Worm (Caenorhabditis elegans): ENCODE results near the gene str-46.

Gene str-46

ce11 chrV:2899867-2900266 is at the start of gene str-46:
Gene str-46, minus strand, starts transcription at chrV:2899967.
- TF ChIP-seq fos-1 (tag; optimal IDR thresholded peaks at IDR 0.05), result no peak
- TF ChIP-seq nhr-11 (tag; optimal IDR thresholded peaks at IDR 0.05), result no peak
- no peak for TF ChIP-seq ceh-16 (tag; optimal IDR thresholded peaks at IDR 0.05)
- no peak for TF ChIP-seq nhr-28 (tag; optimal IDR thresholded peaks at IDR 0.05)
- TF ChIP-seq nfya-1 (tag; optimal IDR thresholded peaks at IDR 0.05; ENCODE audit: insufficient read depth), result no peak
- no peak for TF ChIP-seq mml-1 (tag; optimal IDR thresholded peaks at IDR 0.05)
- TF ChIP-seq nhr-23 (tag; optimal IDR thresholded peaks at IDR 0.05), result no peak
- no peak for TF ChIP-seq ZK546.5 (tag; optimal IDR thresholded peaks at IDR 0.05)
- TF ChIP-seq elt-3 (tag; optimal IDR thresholded peaks at IDR 0.05), result no peak
- no peak for TF ChIP-seq ztf-11 (tag; optimal IDR thresholded peaks at IDR 0.05)
- TF ChIP-seq nhr-43 (tag; optimal IDR thresholded peaks at IDR 0.05; ENCODE audit: poor library complexity, severe bottlenecking), result no peak
- TF ChIP-seq aly-2 (tag; optimal IDR thresholded peaks at IDR 0.05), result no peak
- TF ChIP-seq R02D3.7 (tag; optimal IDR thresholded peaks at IDR 0.05), result no peak
- no peak for TF ChIP-seq pqm-1 (tag; optimal IDR thresholded peaks at IDR 0.05)

ce11 chrV:2945602-2946001 is 45.8 kb upstream of the str-46 start, which contains the start of gene srh-87:
Gene srh-87, minus strand, starts transcription at chrV:2945702.
- no peak for TF ChIP-seq snpc-4 (tag; optimal IDR thresholded peaks at IDR 0.05)
- TF ChIP-seq daf-12 (tag; optimal IDR thresholded peaks at IDR 0.05), result no peak
- TF ChIP-seq eor-1 (tag; optimal IDR thresholded peaks at IDR 0.05), result no peak
- TF ChIP-seq ZK546.5 (tag; optimal IDR thresholded peaks at IDR 0.05), result no peak
- TF ChIP-seq nhr-237 (tag; optimal IDR thresholded peaks at IDR 0.05), result no peak
- TF ChIP-seq ztf-4 (tag; optimal IDR thresholded peaks at IDR 0.05), result no peak
- no peak for TF ChIP-seq egl-27 (tag; optimal IDR thresholded peaks at IDR 0.05)
- TF ChIP-seq nhr-77 (tag; optimal IDR thresholded peaks at IDR 0.05), result no peak
- TF ChIP-seq jun-1 (tag; optimal IDR thresholded peaks at IDR 0.05), result no peak
- no peak for TF ChIP-seq R02D3.7 (tag; optimal IDR thresholded peaks at IDR 0.05)
- TF ChIP-seq nhr-23 (tag; optimal IDR thresholded peaks at IDR 0.05), result no peak
- TF ChIP-seq sea-2 (GFP tag; optimal IDR thresholded peaks at IDR 0.05), result no peak
- no peak for TF ChIP-seq lin-15B (tag; optimal IDR thresholded peaks at IDR 0.05)
- no peak for TF ChIP-seq aly-2 (tag; optimal IDR thresholded peaks at IDR 0.05)
- no peak for TF ChIP-seq nfya-1 (tag; optimal IDR thresholded peaks at IDR 0.05; ENCODE audit: insufficient read depth)
- no peak for TF ChIP-seq nhr-43 (tag; optimal IDR thresholded peaks at IDR 0.05; ENCODE audit: poor library complexity, severe bottlenecking)

- TF ChIP-seq ZK546.5 (tag; optimal IDR thresholded peaks at IDR 0.05) (no peak), eor-1 (tag; optimal IDR thresholded peaks at IDR 0.05) (no peak), lin-39 (tag; optimal IDR thresholded peaks at IDR 0.05) (no peak), fos-1 (tag; optimal IDR thresholded peaks at IDR 0.05) (no peak)
Observed at ce11 chrV:2943859-2944258, 44.1 kb upstream of the str-46 start, which contains the start of gene srw-137. Gene srw-137, minus strand, starts transcription at chrV:2943959.

ce11 chrV:2942247-2942646 is 42.5 kb upstream of the str-46 start:
- no peak for TF ChIP-seq nhr-77 (tag; optimal IDR thresholded peaks at IDR 0.05)
- TF ChIP-seq R02D3.7 (tag; optimal IDR thresholded peaks at IDR 0.05), result no peak
- no peak for TF ChIP-seq daf-12 (tag; optimal IDR thresholded peaks at IDR 0.05)
- no peak for TF ChIP-seq mml-1 (tag; optimal IDR thresholded peaks at IDR 0.05)
- TF ChIP-seq pqm-1 (tag; optimal IDR thresholded peaks at IDR 0.05), result no peak
- no peak for TF ChIP-seq ceh-9 (tag; optimal IDR thresholded peaks at IDR 0.05)
- no peak for TF ChIP-seq unc-39 (tag; optimal IDR thresholded peaks at IDR 0.05)
- no peak for TF ChIP-seq ZK546.5 (tag; optimal IDR thresholded peaks at IDR 0.05)
- TF ChIP-seq lin-15B (tag; optimal IDR thresholded peaks at IDR 0.05), result no peak
- TF ChIP-seq nhr-12 (tag; optimal IDR thresholded peaks at IDR 0.05), result no peak
- no peak for TF ChIP-seq jun-1 (tag; optimal IDR thresholded peaks at IDR 0.05)
- no peak for TF ChIP-seq nhr-11 (tag; optimal IDR thresholded peaks at IDR 0.05)
- no peak for TF ChIP-seq ceh-82 (tag; optimal IDR thresholded peaks at IDR 0.05)
- TF ChIP-seq egl-5 (tag; optimal IDR thresholded peaks at IDR 0.05), result no peak

- TF ChIP-seq lin-39 (tag; optimal IDR thresholded peaks at IDR 0.05) (no peak), zag-1 (tag; optimal IDR thresholded peaks at IDR 0.05) (no peak)
Observed at ce11 chrV:2941405-2941804, 41.6 kb upstream of the str-46 start, which contains the start of gene srw-143. Gene srw-143, minus strand, starts transcription at chrV:2941505.

ce11 chrV:2938497-2938896 is 38.7 kb upstream of the str-46 start, which contains the start of gene srw-141:
Gene srw-141, minus strand, starts transcription at chrV:2938597.
- TF ChIP-seq pha-4 (tag; optimal IDR thresholded peaks at IDR 0.05) (no peak), ztf-11 (tag; optimal IDR thresholded peaks at IDR 0.05) (no peak), jun-1 (tag; optimal IDR thresholded peaks at IDR 0.05) (no peak), ceh-82 (tag; optimal IDR thresholded peaks at IDR 0.05) (no peak), snpc-4 (tag; optimal IDR thresholded peaks at IDR 0.05) (no peak), fos-1 (tag; optimal IDR thresholded peaks at IDR 0.05) (no peak), eor-1 (tag; optimal IDR thresholded peaks at IDR 0.05) (no peak), unc-62 (GFP tag; optimal IDR thresholded peaks at IDR 0.05) (no peak)
